Fruit fly (Drosophila melanogaster) whole organism, embryonic: ENCODE results near the gene CG43293.
A peak's percentile ranks its signal among the peaks of the same experiment; 100 is the strongest.

Source experiments
- B-H1 ChIP-seq: fragments of 200-800 bp; sonication (Bioruptor generic); IDR thresholded peaks from 3 replicates; pipeline ENCODE4 v1.3.6; 2022; ENCODE audit warnings: missing biosample characterization, missing genetic modification characterization
- CG1024 ChIP-seq: fragments of 200-800 bp; sonication (Bioruptor generic); IDR thresholded peaks from 2 replicates; pipeline ENCODE4 v1.3.6; 2022; ENCODE audit warnings: missing biosample characterization, missing genetic modification characterization
- CG11398 ChIP-seq: fragments of 200-800 bp; sonication (Bioruptor generic); optimal IDR thresholded peaks from 2 replicates; lab custom pipeline; 2016; ENCODE audit warnings: missing biosample characterization, missing genetic modification characterization
- CG12299 ChIP-seq: fragments of 200-800 bp; sonication (Bioruptor generic); optimal IDR thresholded peaks from 2 replicates; lab custom pipeline; 2018; ENCODE audit warnings: missing biosample characterization, mild to moderate bottlenecking, missing genetic modification characterization
- CG12942 ChIP-seq: fragments of 200-800 bp; sonication (Bioruptor generic); optimal IDR thresholded peaks from 3 replicates; lab custom pipeline; 2016; ENCODE audit warnings: missing biosample characterization, missing genetic modification characterization
- CG13287 ChIP-seq: fragments of 200-800 bp; sonication (Bioruptor generic); IDR thresholded peaks from 2 replicates; pipeline ENCODE4 v1.3.6; 2022; ENCODE audit warnings: missing biosample characterization, missing genetic modification characterization; ENCODE audit not compliant: partially characterized antibody
- CG13424 ChIP-seq: fragments of 200-800 bp; sonication (Bioruptor generic); optimal IDR thresholded peaks from 2 replicates; lab custom pipeline; 2019; ENCODE audit warnings: missing biosample characterization, mild to moderate bottlenecking, missing genetic modification characterization, moderate library complexity
- CG17385 ChIP-seq: fragments of 200-800 bp; sonication (Bioruptor generic); optimal IDR thresholded peaks from 3 replicates; lab custom pipeline; 2018; ENCODE audit warnings: missing biosample characterization, mild to moderate bottlenecking, missing genetic modification characterization
- CG17912 ChIP-seq: fragments of 200-800 bp; sonication (Bioruptor generic); optimal IDR thresholded peaks from 2 replicates; lab custom pipeline; 2018; ENCODE audit warnings: missing biosample characterization, mild to moderate bottlenecking, missing genetic modification characterization
- CG43689 ChIP-seq: fragments of 200-800 bp; sonication (Bioruptor generic); IDR thresholded peaks from 2 replicates; pipeline ENCODE4 v1.3.6; 2022; ENCODE audit warnings: missing biosample characterization, missing genetic modification characterization
- CG5953 ChIP-seq: fragments of 200-800 bp; sonication (Bioruptor generic); IDR thresholded peaks from 2 replicates; pipeline ENCODE4 v1.3.6; 2022; ENCODE audit warnings: missing biosample characterization, missing genetic modification characterization
- CG6654 ChIP-seq: fragments of 200-800 bp; sonication (Bioruptor generic); optimal IDR thresholded peaks from 2 replicates; lab custom pipeline; 2017; ENCODE audit warnings: missing biosample characterization, mild to moderate bottlenecking, missing genetic modification characterization
- CG6765 ChIP-seq: fragments of 200-800 bp; sonication (Bioruptor generic); optimal IDR thresholded peaks from 3 replicates; lab custom pipeline; 2017; ENCODE audit warnings: missing biosample characterization, mild to moderate bottlenecking, missing genetic modification characterization
- CG6813 ChIP-seq: fragments of 200-800 bp; sonication (Bioruptor generic); optimal IDR thresholded peaks from 2 replicates; lab custom pipeline; 2017; ENCODE audit warnings: missing biosample characterization, missing genetic modification characterization, mild to moderate bottlenecking, moderate library complexity, missing genetic modification reagents
- CG8290 ChIP-seq, 3 experiments: fragments of 200-800 bp; sonication (Bioruptor generic); optimal IDR thresholded peaks; 2 replicates each; lab custom pipeline; 2016 to 2019; ENCODE audit warnings: missing biosample characterization in 3 of 3, missing genetic modification characterization in 3 of 3, mild to moderate bottlenecking in 2 of 3, moderate library complexity in 1 of 3
- CG8478 ChIP-seq: fragments of >200 bp; optimal IDR thresholded peaks from 2 replicates; lab custom pipeline; 2018
- CkIIα-i1 ChIP-seq: fragments of 200-800 bp; sonication (Bioruptor generic); IDR thresholded peaks from 2 replicates; pipeline ENCODE4 v1.3.6; 2022; ENCODE audit warnings: missing biosample characterization, missing genetic modification characterization
- CrebB ChIP-seq: fragments of 200-800 bp; sonication (Bioruptor generic); optimal IDR thresholded peaks from 3 replicates; lab custom pipeline; 2018; ENCODE audit warnings: missing biosample characterization, mild to moderate bottlenecking, missing genetic modification characterization
- Dll ChIP-seq: fragments of 200-800 bp; sonication (Bioruptor generic); IDR thresholded peaks from 4 replicates; pipeline ENCODE4 v1.3.6; 2022; ENCODE audit warnings: missing biosample characterization, missing genetic modification characterization; ENCODE audit not compliant: partially characterized antibody
- Elba2 ChIP-seq: fragments of 200-800 bp; sonication (Bioruptor generic); optimal IDR thresholded peaks from 3 replicates; lab custom pipeline; 2016; ENCODE audit warnings: missing biosample characterization, missing genetic modification characterization
- Hand ChIP-seq: fragments of 200-800 bp; sonication (Bioruptor generic); optimal IDR thresholded peaks from 2 replicates; lab custom pipeline; 2017; ENCODE audit warnings: mild to moderate bottlenecking, missing biosample characterization, missing genetic modification reagents, missing genetic modification characterization
- Kr ChIP-seq: fragments of 200-800 bp; sonication (Bioruptor generic); optimal IDR thresholded peaks from 2 replicates; lab custom pipeline; 2017; ENCODE audit warnings: missing biosample characterization, mild to moderate bottlenecking, missing genetic modification characterization
- Lim3 ChIP-seq: fragments of 200-800 bp; sonication (Bioruptor generic); IDR thresholded peaks from 2 replicates; pipeline ENCODE4 v1.3.6; 2022; ENCODE audit warnings: missing biosample characterization, missing genetic modification characterization
- Mes4 ChIP-seq: fragments of 200-800 bp; sonication (Bioruptor generic); optimal IDR thresholded peaks from 2 replicates; lab custom pipeline; 2016; ENCODE audit warnings: missing biosample characterization, missing genetic modification characterization
- Nf-YC ChIP-seq: fragments of 200-800 bp; optimal IDR thresholded peaks from 3 replicates; lab custom pipeline; 2019; ENCODE audit warnings: missing biosample characterization, mild to moderate bottlenecking, missing genetic modification characterization, moderate library complexity
- Rfx ChIP-seq: fragments of 200-800 bp; sonication (Bioruptor generic); IDR thresholded peaks from 2 replicates; pipeline ENCODE4 v1.3.6; 2022; ENCODE audit warnings: missing biosample characterization, missing genetic modification characterization
- Sin3A ChIP-seq: fragments of >200 bp; optimal IDR thresholded peaks from 2 replicates; lab custom pipeline; 2018
- Six4 ChIP-seq: fragments of 200-800 bp; sonication (Bioruptor generic); optimal IDR thresholded peaks from 2 replicates; lab custom pipeline; 2016; ENCODE audit warnings: missing biosample characterization, missing genetic modification characterization
- Vsx1 ChIP-seq: fragments of 200-800 bp; sonication (Bioruptor generic); optimal IDR thresholded peaks from 2 replicates; lab custom pipeline; 2017; ENCODE audit warnings: missing biosample characterization, mild to moderate bottlenecking, missing genetic modification characterization, missing genetic modification reagents
- bbx ChIP-seq: fragments of 200-800 bp; sonication (Bioruptor generic); IDR thresholded peaks from 2 replicates; pipeline ENCODE4 v1.3.6; 2022; ENCODE audit warnings: missing biosample characterization, missing genetic modification characterization; ENCODE audit not compliant: partially characterized antibody
- chif ChIP-seq, 2 experiments: fragments of 200-800 bp; sonication (Bioruptor generic); optimal IDR thresholded peaks; 3 replicates each; lab custom pipeline; 2016; ENCODE audit warnings: missing biosample characterization in 2 of 2, missing genetic modification characterization in 2 of 2
- chinmo ChIP-seq: fragments of 200-800 bp; sonication (Bioruptor generic); IDR thresholded peaks from 4 replicates; pipeline ENCODE4 v1.3.6; 2022; ENCODE audit warnings: missing biosample characterization, missing genetic modification characterization; ENCODE audit not compliant: partially characterized antibody
- corto ChIP-seq: fragments of 200-800 bp; sonication (Bioruptor generic); optimal IDR thresholded peaks from 2 replicates; lab custom pipeline; 2016; ENCODE audit warnings: missing biosample characterization, mild to moderate bottlenecking, missing genetic modification characterization, moderate library complexity
- dm ChIP-seq: fragments of 200-800 bp; sonication (Bioruptor generic); optimal IDR thresholded peaks from 3 replicates; lab custom pipeline; 2016; ENCODE audit warnings: missing biosample characterization, missing genetic modification characterization
- dpn ChIP-seq, 2 experiments: fragments of 200-800 bp; sonication (Bioruptor generic); optimal IDR thresholded peaks; 3 replicates each; lab custom pipeline; 2016; ENCODE audit warnings: missing biosample characterization in 2 of 2, missing genetic modification characterization in 2 of 2
- exex ChIP-seq: fragments of 200-800 bp; sonication (Bioruptor generic); optimal IDR thresholded peaks from 4 replicates; lab custom pipeline; 2018; ENCODE audit warnings: missing biosample characterization, mild to moderate bottlenecking, missing genetic modification characterization, moderate library complexity
- gro ChIP-seq: fragments of 200-800 bp; sonication (Bioruptor generic); optimal IDR thresholded peaks from 2 replicates; lab custom pipeline; 2016; ENCODE audit warnings: missing biosample characterization, missing genetic modification characterization
- gsb-n ChIP-seq: fragments of 200-800 bp; sonication (Bioruptor generic); optimal IDR thresholded peaks from 3 replicates; lab custom pipeline; 2018; ENCODE audit warnings: missing biosample characterization, mild to moderate bottlenecking, missing genetic modification characterization
- ham ChIP-seq: fragments of 200-800 bp; sonication (Bioruptor generic); IDR thresholded peaks from 2 replicates; pipeline ENCODE4 v1.3.6; 2022; ENCODE audit warnings: missing biosample characterization, missing genetic modification characterization
- hkb ChIP-seq, 2 experiments: fragments of 200-800 bp in 1 of 2; fragments of >200 bp in 1 of 2; sonication (Bioruptor generic) in 1 of 2; IDR thresholded peaks in 1 of 2; optimal IDR thresholded peaks in 1 of 2; 2 replicates each; pipeline versions ENCODE4 v1.3.6 to Lab custom; 2017 to 2022; ENCODE audit warnings: missing biosample characterization in 1 of 2, missing genetic modification characterization in 1 of 2
- insv ChIP-seq, 2 experiments: fragments of 200-800 bp; sonication (Bioruptor generic); optimal IDR thresholded peaks; 3 replicates each; lab custom pipeline; 2016 to 2018; ENCODE audit warnings: missing biosample characterization in 2 of 2, missing genetic modification characterization in 2 of 2
- kah ChIP-seq: fragments of 200-800 bp; sonication (Bioruptor generic); optimal IDR thresholded peaks from 2 replicates; lab custom pipeline; 2018; ENCODE audit warnings: missing biosample characterization, mild to moderate bottlenecking, missing genetic modification characterization
- lilli ChIP-seq: fragments of 200-800 bp; sonication (Bioruptor generic); optimal IDR thresholded peaks from 3 replicates; lab custom pipeline; 2016; ENCODE audit warnings: missing biosample characterization, missing genetic modification characterization
- pita ChIP-seq: fragments of 200-800 bp; sonication (Bioruptor generic); optimal IDR thresholded peaks from 2 replicates; lab custom pipeline; 2017; ENCODE audit warnings: missing biosample characterization, mild to moderate bottlenecking, missing genetic modification characterization
- sens ChIP-seq: fragments of 200-800 bp; sonication (Bioruptor generic); peaks from one replicate; lab custom pipeline; 2016; ENCODE audit warnings: missing biosample characterization, missing genetic modification characterization
- sens-2 ChIP-seq: fragments of 200-800 bp; sonication (Bioruptor generic); IDR thresholded peaks from 2 replicates; pipeline ENCODE4 v1.3.6; 2022; ENCODE audit warnings: missing biosample characterization, missing genetic modification characterization
- trh ChIP-seq: fragments of 200-800 bp; sonication (Bioruptor generic); optimal IDR thresholded peaks from 2 replicates; lab custom pipeline; 2016; ENCODE audit warnings: missing biosample characterization, missing genetic modification characterization
- yki ChIP-seq: fragments of >200 bp; optimal IDR thresholded peaks from 3 replicates; lab custom pipeline; 2018

The CG43293 gene

DNA sequence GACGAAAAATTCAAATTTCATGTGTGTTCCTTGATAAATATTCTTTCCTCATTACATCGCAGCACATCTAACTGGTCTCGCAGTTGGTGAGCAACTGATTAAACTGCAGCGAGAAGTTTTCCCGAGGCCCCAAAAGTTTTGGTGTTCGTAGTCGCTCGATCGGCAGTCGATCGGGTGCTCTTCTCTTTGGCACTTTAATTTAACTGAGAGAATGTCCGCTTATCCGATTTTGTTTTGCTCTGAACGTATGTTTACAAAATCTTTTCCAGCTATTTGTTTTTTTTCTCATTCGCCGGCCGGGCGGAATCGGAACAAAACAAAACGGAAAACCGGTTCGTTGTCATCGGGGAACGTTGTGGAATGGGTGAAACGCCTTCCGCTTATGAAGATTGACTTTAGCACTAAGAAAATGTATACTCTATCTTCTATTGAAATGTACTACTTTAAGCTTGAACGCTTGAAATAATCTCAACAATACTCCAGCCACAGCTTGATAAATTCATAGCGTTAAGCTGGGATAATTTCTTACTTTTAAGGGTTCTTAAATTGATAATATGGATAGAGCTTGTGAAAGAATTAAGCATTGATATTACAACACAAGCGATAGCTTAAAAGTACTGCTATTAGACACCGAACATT lies 33.6 kb downstream of the CG43293 start (continued):
- TF ChIP-seq CG8478 (lab: Kevin White, UChicago) (no peak), Dll (GFP tag; lab: Robert Waterston, UW) (peak; percentile 57; the same call in 2 of the 4 replicates), sens (GFP tag; lab: Kevin White, UChicago) (peak; percentile 87), CG6654 (peak; percentile 75), gro (no peak), CrebB (tag; lab: Kevin White, UChicago) (peak; percentile 51), CG17385 (GFP tag; lab: Kevin White, UChicago) (peak; percentile 47), corto (GFP tag; lab: Kevin White, UChicago) (peak; percentile 1), lilli (GFP tag; lab: Kevin White, UChicago) (no peak), hkb (optimal IDR thresholded peaks at IDR 0.05; lab: Kevin White, UChicago) (no peak), hkb (GFP tag; IDR thresholded peaks at IDR 0.05; lab: Robert Waterston, UW) (peak; percentile 57; the same call in 1 of the 2 replicates), CG6813 (GFP tag; lab: Kevin White, UChicago) (peak; percentile 56), CkIIα-i1 (GFP tag; lab: Robert Waterston, UW) (no peak)

- no peak for TF ChIP-seq Sin3A (lab: Kevin White, UChicago)
- no peak for TF ChIP-seq B-H1 (GFP tag; lab: Robert Waterston, UW)
- TF ChIP-seq CG8290 (GFP tag; optimal IDR thresholded peaks at IDR 0.05; lab: Kevin White, UChicago): no peak
- peak in 1 of 2 experiments; percentile 0 for TF ChIP-seq CG8290 (tag; optimal IDR thresholded peaks at IDR 0.05; lab: Kevin White, UChicago)
- no peak for TF ChIP-seq CG13287 (GFP tag; lab: Robert Waterston, UW)
- no peak for TF ChIP-seq pita
- TF ChIP-seq yki (lab: Kevin White, UChicago): no peak
- TF ChIP-seq kah (GFP tag; lab: Kevin White, UChicago): no peak
- TF ChIP-seq Hand: no peak
- no peak for TF ChIP-seq CkIIα-i1 (GFP tag; lab: Robert Waterston, UW)
- no peak for TF ChIP-seq gsb-n (tag; lab: Kevin White, UChicago)
- TF ChIP-seq chif (GFP tag; optimal IDR thresholded peaks at IDR 0.05; lab: Kevin White, UChicago): peak; percentile 20 to 50
- TF ChIP-seq insv (GFP tag; optimal IDR thresholded peaks at IDR 0.05; lab: Kevin White, UChicago): no peak
- no peak for TF ChIP-seq CG1024 (GFP tag; lab: Robert Waterston, UW)
- TF ChIP-seq Mes4 (GFP tag; lab: Kevin White, UChicago): no peak
- no peak for TF ChIP-seq exex (tag; lab: Kevin White, UChicago)
- no peak for TF ChIP-seq bbx (GFP tag; lab: Robert Waterston, UW)
- no peak for TF ChIP-seq CG12299 (tag; lab: Kevin White, UChicago)
- TF ChIP-seq CG6765 (GFP tag; lab: Kevin White, UChicago): no peak
- TF ChIP-seq CG5953: no peak
- no peak for TF ChIP-seq Lim3
- no peak for TF ChIP-seq Kr (GFP tag; lab: Kevin White, UChicago)
- TF ChIP-seq CG17912 (GFP tag; lab: Kevin White, UChicago): no peak
- TF ChIP-seq CG13424 (tag; lab: Kevin White, UChicago): no peak
- no peak for TF ChIP-seq Nf-YC
- TF ChIP-seq CG12942 (GFP tag; lab: Kevin White, UChicago): no peak
- no peak for TF ChIP-seq sens-2
- TF ChIP-seq dm (GFP tag; lab: Kevin White, UChicago): no peak
- TF ChIP-seq trh: peak; percentile 28
- no peak for TF ChIP-seq CG11398
- no peak for TF ChIP-seq Elba2 (GFP tag; lab: Kevin White, UChicago)
- TF ChIP-seq Vsx1 (GFP tag; lab: Kevin White, UChicago): no peak
- TF ChIP-seq Six4: no peak
- TF ChIP-seq Rfx (GFP tag; lab: Robert Waterston, UW): peak; percentile 30; the same call in 1 of the 2 replicates
- TF ChIP-seq dpn (GFP tag; optimal IDR thresholded peaks at IDR 0.05; lab: Kevin White, UChicago): peak in 1 of 2 experiments; percentile 40
- TF ChIP-seq ham (GFP tag; lab: Robert Waterston, UW): no peak
- TF ChIP-seq CG43689 (GFP tag; lab: Robert Waterston, UW): no peak
- TF ChIP-seq chinmo (GFP tag; lab: Robert Waterston, UW): no peak
Measured at dm6 chr3L:6220187-6220586, 35.2 kb downstream of the CG43293 start, which contains the start of gene CG33946. Gene CG33946, plus strand, starts transcription at chr3L:6220578.
